Fruit fly (Drosophila melanogaster) whole organism, adult: ENCODE measurements around the gene lectin-24Db.

ENCODE experiments used
- CG11617 ChIP-seq: fragments of 200-800 bp; sonication (Bioruptor generic); optimal IDR thresholded peaks from 2 replicates; lab custom pipeline; 2017; ENCODE audit warnings: mild to moderate bottlenecking, missing biosample characterization, missing genetic modification reagents, missing genetic modification characterization
- CG7045 ChIP-seq: fragments of 200-800 bp; sonication (Bioruptor generic); optimal IDR thresholded peaks from 2 replicates; lab custom pipeline; 2017; ENCODE audit warnings: missing biosample characterization, mild to moderate bottlenecking, missing genetic modification characterization
- Crg-1 ChIP-seq: fragments of 200-800 bp; sonication (Bioruptor generic); optimal IDR thresholded peaks from 2 replicates; lab custom pipeline; 2016; ENCODE audit warnings: missing biosample characterization, missing genetic modification characterization
- bab1 ChIP-seq: fragments of 200-800 bp; sonication (Bioruptor generic); optimal IDR thresholded peaks from 3 replicates; lab custom pipeline; 2019; ENCODE audit warnings: missing biosample characterization, mild to moderate bottlenecking, missing genetic modification characterization, moderate library complexity
- cnc ChIP-seq, 2 experiments: fragments of >200 bp; optimal IDR thresholded peaks; 2 replicates each; lab custom pipeline; 2017
- toe ChIP-seq: fragments of 200-800 bp; sonication (Bioruptor generic); optimal IDR thresholded peaks from 2 replicates; lab custom pipeline; 2016; ENCODE audit warnings: missing biosample characterization, missing genetic modification characterization

dm6 chr2L:4195672-4196281 is 7.9 kb downstream of the lectin-24Db start:
- TF ChIP-seq Crg-1 (GFP tag; lab: Kevin White, UChicago) = no peak
- TF ChIP-seq CG11617 (GFP tag; lab: Kevin White, UChicago) = no peak
- TF ChIP-seq cnc (optimal IDR thresholded peaks at IDR 0.05; lab: Kevin White, UChicago) = no peak
- TF ChIP-seq CG7045 = no peak
- TF ChIP-seq bab1 (GFP tag; lab: Kevin White, UChicago) = no peak
- no peak for TF ChIP-seq toe
